Worm (Caenorhabditis elegans) whole organism, late embryonic: ENCODE measurements around the gene hpl-2.

ENCODE experiments used
- T23F11.4 ChIP-seq: fragments of 200-800 bp; sonication (Bioruptor generic); optimal IDR thresholded peaks from 2 replicates; lab custom pipeline; 2018; ENCODE audit warnings: mild to moderate bottlenecking, missing genetic modification characterization, missing compliant biosample characterization
- ama-1 ChIP-seq: fragments of 150-350 bp; optimal IDR thresholded peaks from 2 replicates; lab custom pipeline; 2014
- nfya-1 ChIP-seq: sonication (generic microtip); optimal IDR thresholded peaks from 2 replicates; lab custom pipeline; 2017; ENCODE audit warnings: missing genetic modification characterization, mild to moderate bottlenecking, missing compliant biosample characterization, antibody characterized with exemption, moderate library complexity
- ref-2 ChIP-seq: sonication (generic microtip); optimal IDR thresholded peaks from 2 replicates; lab custom pipeline; 2016; ENCODE audit warnings: missing genetic modification characterization, missing compliant biosample characterization
- unc-3 ChIP-seq, 2 experiments: fragments of 200-800 bp in 1 of 2; sonication (Bioruptor generic) in 1 of 2; sonication (generic microtip) in 1 of 2; conservative IDR thresholded peaks in 1 of 2; optimal IDR thresholded peaks in 1 of 2; 2 replicates each; pipeline versions ENCODE4 v1.3.6 to Lab custom; 2016 to 2022; ENCODE audit warnings: missing compliant biosample characterization in 2 of 2, missing genetic modification characterization in 2 of 2, missing genetic modification reagents in 1 of 2

DNA sequence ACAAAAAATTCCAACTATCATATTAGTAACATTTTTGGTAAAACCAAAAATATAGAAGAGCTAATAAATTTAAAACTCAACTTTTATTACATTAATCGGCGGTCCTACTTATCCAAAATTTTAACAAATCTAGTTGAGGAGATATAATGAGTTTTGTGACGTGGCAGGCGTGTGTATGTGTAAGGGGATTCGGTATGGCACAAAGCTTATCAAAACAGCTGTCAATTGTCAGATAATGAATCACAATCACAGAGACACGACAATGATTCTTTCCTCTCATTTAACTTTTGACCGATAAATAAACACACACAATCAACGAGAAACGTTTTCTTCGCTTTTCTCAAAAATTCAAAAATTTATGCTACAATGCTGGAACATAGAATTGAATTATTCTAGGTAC, 46.7 kb upstream of the hpl-2 start, which contains the start of gene K11D9.3:
- TF ChIP-seq ama-1 (lab: Kevin White, UChicago), result no peak
- no peak for TF ChIP-seq T23F11.4
- TF ChIP-seq nfya-1, result no peak
- no peak for TF ChIP-seq ref-2 (tag; lab: Kevin White, UChicago)
- no peak for TF ChIP-seq unc-3 (GFP tag; conservative IDR thresholded peaks at IDR 0.05; lab: Robert Waterston, UW)
- no peak for TF ChIP-seq unc-3 (tag; optimal IDR thresholded peaks at IDR 0.05; lab: Kevin White, UChicago)
